Worm (Caenorhabditis elegans): ENCODE measurements around the gene sdz-36.

- TF ChIP-seq ZK337.2 (GFP tag; IDR thresholded peaks at IDR 0.05) = no peak
- TF ChIP-seq mep-1 (tag; optimal IDR thresholded peaks at IDR 0.05) = no peak
- no peak for TF ChIP-seq nhr-48 (tag; optimal IDR thresholded peaks at IDR 0.05)
- no peak for TF ChIP-seq mxl-2 (GFP tag; conservative IDR thresholded peaks at IDR 0.05)
- TF ChIP-seq ceh-32 (tag; optimal IDR thresholded peaks at IDR 0.05; ENCODE audit: poor library complexity) = no peak
- TF ChIP-seq lin-13 (GFP tag; optimal IDR thresholded peaks at IDR 0.05) = no peak
- TF ChIP-seq madf-5 (GFP tag; IDR thresholded peaks at IDR 0.05) = no peak
- TF ChIP-seq egl-27 (tag; optimal IDR thresholded peaks at IDR 0.05) = no peak
Observed at ce11 chrIV:9675572-9675971, 15.2 kb upstream of the sdz-36 start, which contains the start of gene nhr-34.

Measured in whole organism, L4 larva.